Worm (Caenorhabditis elegans): ENCODE results near the gene srw-79.
A peak's percentile ranks its signal among the peaks of the same experiment; 100 is the strongest.

srw-79 gene

DNA sequence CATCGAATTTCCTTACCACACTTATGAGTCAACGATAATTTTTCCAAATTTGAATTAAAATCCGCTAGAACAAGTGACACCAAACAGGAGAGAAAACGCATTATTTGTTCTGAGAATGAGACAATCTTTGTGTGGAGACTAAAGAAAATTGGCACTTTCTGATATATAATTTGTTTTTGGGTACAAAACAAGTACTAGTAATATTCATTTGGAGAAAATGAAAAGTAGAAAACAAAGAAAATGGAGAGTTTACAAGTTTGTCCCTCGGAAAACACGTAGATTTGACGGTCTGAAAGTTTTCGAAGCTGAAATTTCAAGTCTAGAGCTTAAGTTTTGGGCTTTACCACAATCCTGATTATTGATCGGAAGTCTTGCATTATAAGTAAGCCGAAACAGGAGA, 5.8 kb upstream of the srw-79 start, which contains the start of gene irld-66:
irld-66 (minus strand) TSS at position 101 of the 400 bp plus-strand sequence.
- TF ChIP-seq med-1 (GFP tag; optimal IDR thresholded peaks at IDR 0.05; ENCODE audit: insufficient read depth), result no peak
- no peak for TF ChIP-seq cog-1 (tag; optimal IDR thresholded peaks at IDR 0.05)
- TF ChIP-seq ztf-23 (GFP tag; IDR thresholded peaks at IDR 0.05), result no peak
- no peak for TF ChIP-seq klf-2 (GFP tag; conservative IDR thresholded peaks at IDR 0.05)
- TF ChIP-seq T22C8.4 (GFP tag; IDR thresholded peaks at IDR 0.05), result no peak
- TF ChIP-seq ztf-29 (GFP tag; IDR thresholded peaks at IDR 0.05), result no peak
- TF ChIP-seq tab-1 (GFP tag; IDR thresholded peaks at IDR 0.05), result no peak
- TF ChIP-seq flt-1 (GFP tag; IDR thresholded peaks at IDR 0.05), result no peak
- TF ChIP-seq ref-1 (GFP tag; conservative IDR thresholded peaks at IDR 0.05), result no peak

DNA sequence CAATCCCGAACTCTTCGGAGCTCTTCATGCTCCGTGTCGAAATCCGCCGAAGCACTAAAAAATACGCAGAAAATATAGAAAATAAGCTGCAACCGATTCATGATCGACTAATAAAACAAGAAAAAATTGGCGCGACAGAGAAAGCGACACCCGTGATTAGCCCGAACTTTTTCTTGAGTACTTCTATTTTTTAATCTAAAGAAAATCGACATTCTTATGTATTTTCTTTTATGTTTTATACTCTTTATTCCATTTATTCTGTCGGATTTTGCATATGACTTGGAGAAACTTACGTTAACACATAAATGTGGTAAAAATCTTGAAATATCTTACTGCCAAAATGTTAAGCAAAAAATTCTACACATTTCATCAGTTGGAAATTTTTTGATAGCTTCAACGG, 2.6 kb upstream of the srw-79 start, which contains the start of the genes irld-50 and irld-49:
irld-50 (minus strand) TSS at position 101 of the 400 bp plus-strand sequence.
irld-49 (plus strand) TSS at position 211 of the 400 bp plus-strand sequence.
- TF ChIP-seq ztf-23 (GFP tag; IDR thresholded peaks at IDR 0.05) (no peak), T22C8.4 (GFP tag; IDR thresholded peaks at IDR 0.05) (no peak), klf-2 (GFP tag; conservative IDR thresholded peaks at IDR 0.05) (no peak), flt-1 (GFP tag; IDR thresholded peaks at IDR 0.05) (no peak), tab-1 (GFP tag; IDR thresholded peaks at IDR 0.05) (no peak), cog-1 (tag; optimal IDR thresholded peaks at IDR 0.05) (no peak), ztf-29 (GFP tag; IDR thresholded peaks at IDR 0.05) (no peak), med-1 (GFP tag; optimal IDR thresholded peaks at IDR 0.05; ENCODE audit: insufficient read depth) (no peak), ref-1 (GFP tag; conservative IDR thresholded peaks at IDR 0.05) (no peak)

- TF ChIP-seq flt-1 (GFP tag; IDR thresholded peaks at IDR 0.05) (no peak), T22C8.4 (GFP tag; IDR thresholded peaks at IDR 0.05) (no peak), cog-1 (tag; optimal IDR thresholded peaks at IDR 0.05) (no peak), ref-1 (GFP tag; conservative IDR thresholded peaks at IDR 0.05) (no peak), klf-2 (GFP tag; conservative IDR thresholded peaks at IDR 0.05) (no peak), tab-1 (GFP tag; IDR thresholded peaks at IDR 0.05) (no peak), med-1 (GFP tag; optimal IDR thresholded peaks at IDR 0.05; ENCODE audit: insufficient read depth) (no peak), ztf-29 (GFP tag; IDR thresholded peaks at IDR 0.05) (no peak), ztf-23 (GFP tag; IDR thresholded peaks at IDR 0.05) (no peak)
Measured at ce11 chrII:2948614-2949013, 2.1 kb downstream of the srw-79 start.

- TF ChIP-seq ztf-23 (GFP tag; IDR thresholded peaks at IDR 0.05) (no peak), ztf-29 (GFP tag; IDR thresholded peaks at IDR 0.05) (no peak)
Measured at ce11 chrII:2952629-2953028, 6.1 kb downstream of the srw-79 start, which contains the start of gene irld-51. irld-51 (minus strand) TSS chrII:2952729.

DNA sequence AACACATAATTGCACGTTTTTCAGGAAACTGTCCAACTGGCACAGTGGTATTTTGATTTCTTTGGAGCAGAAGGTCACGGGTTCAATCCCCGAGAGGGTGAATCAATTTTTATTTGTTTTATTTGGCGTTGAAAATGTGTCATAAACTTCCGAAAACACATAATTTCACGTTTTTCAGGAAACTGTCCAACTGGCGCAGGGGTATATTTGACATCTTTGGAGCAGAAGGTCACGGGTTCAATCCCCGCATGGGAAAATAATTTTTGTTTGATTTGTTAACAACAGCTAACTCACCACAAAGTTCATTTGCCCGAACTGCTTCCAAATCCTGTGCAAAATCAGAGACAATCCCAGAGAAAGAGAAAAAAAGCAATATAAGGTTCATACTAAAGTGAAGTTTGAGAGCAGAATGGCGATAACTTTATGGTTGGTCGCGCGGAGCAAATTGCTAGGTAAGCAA, 9.1 kb downstream of the srw-79 start, which contains the start of gene irld-48:
irld-48 (plus strand) TSS at position 410 of the 460 bp plus-strand sequence.
- TF ChIP-seq cog-1 (tag; optimal IDR thresholded peaks at IDR 0.05) (no peak), tab-1 (GFP tag; IDR thresholded peaks at IDR 0.05) (no peak)

DNA sequence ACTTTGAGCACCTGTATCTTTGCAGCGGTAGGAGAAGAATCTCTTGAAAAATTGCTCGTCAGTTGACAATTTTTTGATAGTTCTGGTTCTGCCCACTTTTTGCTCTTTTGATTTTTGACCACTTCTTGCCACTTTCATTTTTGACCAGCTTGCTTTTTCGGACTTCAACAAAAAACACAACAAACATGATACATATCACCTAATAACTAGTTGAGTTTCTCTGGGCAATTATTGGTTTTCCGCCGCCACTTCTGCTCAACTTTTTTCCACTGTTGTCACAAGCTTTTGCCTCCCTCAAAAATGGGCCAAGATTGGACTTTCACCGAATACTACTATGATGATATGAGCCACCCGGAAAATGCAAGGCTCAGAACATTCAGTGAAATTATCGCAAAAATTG, 11.8 kb downstream of the srw-79 start, which contains the start of gene srw-60:
srw-60 (plus strand) TSS at position 301 of the 400 bp plus-strand sequence.
- no peak for TF ChIP-seq flt-1 (GFP tag; IDR thresholded peaks at IDR 0.05)
- no peak for TF ChIP-seq med-1 (GFP tag; optimal IDR thresholded peaks at IDR 0.05; ENCODE audit: insufficient read depth)
- no peak for TF ChIP-seq ref-1 (GFP tag; conservative IDR thresholded peaks at IDR 0.05)
- TF ChIP-seq klf-2 (GFP tag; conservative IDR thresholded peaks at IDR 0.05), result no peak
- no peak for TF ChIP-seq ztf-29 (GFP tag; IDR thresholded peaks at IDR 0.05)
- TF ChIP-seq T22C8.4 (GFP tag; IDR thresholded peaks at IDR 0.05), result no peak

DNA sequence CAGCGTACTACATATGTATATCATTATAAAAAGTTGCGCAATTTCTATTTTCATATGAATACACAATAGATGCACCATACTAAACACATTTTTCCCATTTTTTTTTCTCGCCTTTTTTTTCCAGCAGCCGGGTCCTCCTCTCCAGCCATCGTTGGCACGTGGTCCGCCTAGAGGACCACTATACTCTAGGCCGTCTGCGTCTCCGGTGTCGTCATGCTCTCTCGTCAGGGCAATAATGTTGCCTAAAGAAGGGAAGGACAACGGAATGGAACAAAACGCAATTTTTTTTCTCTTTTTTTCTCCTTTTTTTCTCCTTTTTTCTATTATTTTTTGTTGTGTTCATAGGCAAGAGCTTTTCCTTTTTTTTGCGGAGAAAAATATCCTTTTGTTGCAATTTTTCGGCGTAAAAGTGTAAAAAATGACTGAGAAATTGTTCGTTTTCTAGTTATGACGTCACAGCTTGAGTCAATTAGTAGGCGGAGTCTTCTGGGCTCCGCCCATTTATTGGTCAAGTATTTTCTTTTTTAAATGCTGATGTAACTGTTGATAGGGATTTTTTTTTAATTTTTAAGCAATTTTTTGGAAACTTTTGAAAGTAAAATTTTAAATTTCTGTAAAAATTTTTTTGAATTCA, 16.1 kb downstream of the srw-79 start:
- TF ChIP-seq T22C8.4 (GFP tag; IDR thresholded peaks at IDR 0.05), result no peak
- TF ChIP-seq ref-1 (GFP tag; conservative IDR thresholded peaks at IDR 0.05), result no peak
- no peak for TF ChIP-seq ztf-23 (GFP tag; IDR thresholded peaks at IDR 0.05)
- TF ChIP-seq med-1 (GFP tag; optimal IDR thresholded peaks at IDR 0.05; ENCODE audit: insufficient read depth), result no peak

DNA sequence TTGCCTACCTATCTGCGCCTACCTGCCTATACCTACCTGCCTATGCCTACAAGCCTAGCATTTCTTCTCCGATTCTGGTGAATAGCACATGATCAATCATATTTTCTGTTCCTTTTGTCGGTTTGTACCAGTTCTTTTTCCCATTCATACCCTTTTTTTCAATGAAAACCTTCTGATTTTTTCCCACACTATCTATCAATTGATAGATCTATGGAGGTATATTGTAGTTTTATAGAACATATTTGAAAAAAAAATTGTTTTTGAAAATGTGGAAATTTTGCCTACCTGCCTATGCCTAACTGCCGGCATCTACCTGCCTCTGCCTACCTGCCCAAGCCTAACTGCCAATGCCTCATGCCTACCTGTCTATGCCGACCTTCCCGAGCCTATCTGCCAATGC, 17.1 kb downstream of the srw-79 start:
- TF ChIP-seq T22C8.4 (GFP tag; IDR thresholded peaks at IDR 0.05) (no peak), flt-1 (GFP tag; IDR thresholded peaks at IDR 0.05) (no peak), med-1 (GFP tag; optimal IDR thresholded peaks at IDR 0.05; ENCODE audit: insufficient read depth) (no peak), cog-1 (tag; optimal IDR thresholded peaks at IDR 0.05) (no peak), klf-2 (GFP tag; conservative IDR thresholded peaks at IDR 0.05) (no peak), ztf-29 (GFP tag; IDR thresholded peaks at IDR 0.05) (no peak), ztf-23 (GFP tag; IDR thresholded peaks at IDR 0.05) (no peak), ref-1 (GFP tag; conservative IDR thresholded peaks at IDR 0.05) (no peak), tab-1 (GFP tag; IDR thresholded peaks at IDR 0.05) (no peak)

DNA sequence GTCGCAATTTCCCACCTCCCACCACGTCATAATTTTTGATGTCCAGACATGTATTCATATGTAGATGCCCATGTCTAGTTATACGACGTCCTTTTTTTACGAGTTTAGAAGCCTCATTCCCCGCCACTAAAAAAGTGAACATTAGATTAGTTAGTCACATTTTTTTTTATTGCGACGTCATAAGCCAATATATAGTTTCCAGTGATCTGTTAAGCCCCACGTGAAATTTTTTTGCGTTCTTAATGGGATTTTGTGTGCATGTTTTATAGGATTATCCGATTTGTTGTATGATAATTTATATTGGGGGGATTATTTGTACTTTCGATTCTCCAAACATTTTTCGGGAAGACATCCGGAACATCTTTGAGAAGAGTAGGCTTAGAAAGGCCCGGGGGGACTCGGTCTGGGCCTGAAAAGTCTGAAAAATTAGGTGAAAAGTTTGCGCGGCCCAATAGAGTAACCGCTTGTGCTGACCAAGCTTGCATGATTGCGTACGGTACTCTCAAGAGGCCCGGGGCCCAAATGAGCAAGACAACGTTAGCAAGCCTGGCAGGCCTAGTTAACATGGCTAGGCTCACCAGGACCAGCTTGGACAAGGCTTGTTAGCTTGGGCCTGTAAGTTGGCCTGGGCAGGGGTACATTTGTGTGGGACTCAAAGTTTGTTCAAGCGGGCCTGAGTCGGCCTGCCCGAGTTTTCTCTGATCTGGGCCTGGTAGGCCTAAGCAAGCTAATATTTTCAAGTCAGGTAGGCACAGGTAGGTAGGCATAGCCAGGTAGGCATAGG, 18.9 kb downstream of the srw-79 start:
- no peak for TF ChIP-seq klf-2 (GFP tag; conservative IDR thresholded peaks at IDR 0.05)

DNA sequence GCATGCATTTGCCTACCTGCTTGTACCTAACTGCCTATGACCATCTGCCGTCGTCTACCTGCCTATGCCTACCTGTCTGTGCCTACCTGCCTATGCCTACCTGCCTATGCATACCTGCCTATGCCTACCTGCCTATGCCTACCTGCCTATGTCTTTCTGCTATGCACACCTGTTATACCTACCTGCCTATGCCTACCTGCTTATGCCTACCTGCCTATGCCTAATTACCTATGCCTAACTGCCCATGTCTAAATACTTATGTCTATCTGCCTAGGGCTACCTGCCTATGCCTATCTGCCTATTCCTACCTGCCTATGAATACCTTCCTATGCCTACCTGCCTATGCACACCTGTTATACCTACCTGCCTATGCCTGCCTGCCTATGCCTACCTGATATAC, 19.8 kb downstream of the srw-79 start:
- TF ChIP-seq ref-1 (GFP tag; conservative IDR thresholded peaks at IDR 0.05) (no peak), flt-1 (GFP tag; IDR thresholded peaks at IDR 0.05) (no peak), ztf-29 (GFP tag; IDR thresholded peaks at IDR 0.05) (no peak), T22C8.4 (GFP tag; IDR thresholded peaks at IDR 0.05) (no peak), ztf-23 (GFP tag; IDR thresholded peaks at IDR 0.05) (peak; percentile 64)
